Fruit fly (Drosophila melanogaster) whole organism: ENCODE results near the gene CG6441.

Experiments used
- Dll ChIP-seq: fragments of >200 bp; optimal IDR thresholded peaks from 2 replicates; lab custom pipeline; 2017
- EcR ChIP-seq, 2 experiments: fragments of >200 bp; optimal IDR thresholded peaks; 2 replicates each; lab custom pipeline; 2017; ENCODE audit warnings: missing biosample characterization in 2 of 2, missing genetic modification characterization in 2 of 2, missing genetic modification reagents in 2 of 2
- pan ChIP-seq: fragments of >200 bp; optimal IDR thresholded peaks from 2 replicates; lab custom pipeline; 2017
- psq ChIP-seq: fragments of >200 bp; optimal IDR thresholded peaks from 2 replicates; lab custom pipeline; 2017
- usp ChIP-seq: fragments of >200 bp; optimal IDR thresholded peaks from 2 replicates; lab custom pipeline; 2017; ENCODE audit warnings: missing biosample characterization, missing genetic modification characterization, mixed read lengths

dm6 chr2L:7433337-7433956, 41.1 kb upstream of the CG6441 start, which contains the start of gene CG5958:
- TF ChIP-seq EcR (GFP tag; optimal IDR thresholded peaks at IDR 0.05; lab: Kevin White, UChicago) (no peak), usp (GFP tag; lab: Kevin White, UChicago) (no peak), psq (lab: Kevin White, UChicago) (no peak), Dll (lab: Kevin White, UChicago) (no peak), pan (no peak)
